Worm (Caenorhabditis elegans) whole organism, L3 larva: Measurements from ENCODE around the gene ebax-1.

Experiments used
- ceh-9 ChIP-seq: sonication (generic microtip); optimal IDR thresholded peaks from 2 replicates; lab custom pipeline; 2018; ENCODE audit warnings: missing biosample characterization, missing genetic modification characterization
- egl-27 ChIP-seq: sonication (generic microtip); optimal IDR thresholded peaks from 4 replicates; lab custom pipeline; 2017; ENCODE audit warnings: missing biosample characterization, missing genetic modification reagents, missing genetic modification characterization
- nhr-77 ChIP-seq: fragments of 150-350 bp; optimal IDR thresholded peaks from 2 replicates; lab custom pipeline; 2014; ENCODE audit warnings: missing biosample characterization, missing genetic modification characterization
- pqm-1 ChIP-seq: fragments of 150-350 bp; optimal IDR thresholded peaks from 2 replicates; lab custom pipeline; 2017; ENCODE audit warnings: missing biosample characterization, missing genetic modification characterization, inconsistent platforms

DNA sequence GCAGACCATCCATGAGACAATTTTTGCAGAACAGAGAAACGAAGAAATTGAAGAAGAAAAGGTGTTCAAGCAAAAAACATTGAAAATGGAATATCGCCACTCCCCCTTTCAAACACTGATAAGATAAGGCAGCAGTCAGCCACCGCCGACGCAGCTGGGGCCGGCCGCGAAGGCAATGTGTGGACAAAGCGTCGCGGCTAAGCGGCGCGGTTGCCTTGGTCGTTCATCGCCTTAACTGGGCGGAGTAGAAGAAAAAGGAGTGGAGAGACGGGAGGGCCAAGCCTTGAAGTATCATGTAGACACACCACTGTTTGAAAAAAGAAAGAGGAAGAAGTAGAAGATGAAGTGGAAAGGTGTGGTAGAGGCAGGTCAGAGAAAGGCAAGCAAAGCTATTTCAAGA is 44.2 kb downstream of the ebax-1 start:
- TF ChIP-seq egl-27 (tag; lab: Kevin White, UChicago): no peak
- peak; percentile 6 for TF ChIP-seq pqm-1 (tag; lab: Kevin White, UChicago)
- TF ChIP-seq nhr-77: no peak
- no peak for TF ChIP-seq ceh-9 (tag; lab: Kevin White, UChicago)
